Fruit fly (Drosophila melanogaster): ENCODE results near the gene Sfp26Ad.

dm6 chr2L:5946728-5947127 is 3.6 kb upstream of the Sfp26Ad start:
- TF ChIP-seq CG17806 (tag; optimal IDR thresholded peaks at IDR 0.05), result no peak
- TF ChIP-seq Snoo (tag; optimal IDR thresholded peaks at IDR 0.05), result no peak
- no peak for TF ChIP-seq CG13204 (GFP tag; optimal IDR thresholded peaks at IDR 0.05)
- no peak for TF ChIP-seq CG8301 (tag; optimal IDR thresholded peaks at IDR 0.05)
- no peak for TF ChIP-seq fd96Ca (GFP tag; IDR thresholded peaks at IDR 0.05)
- no peak for TF ChIP-seq Pif1A (GFP tag; optimal IDR thresholded peaks at IDR 0.05)
- no peak for TF ChIP-seq EcR (GFP tag; optimal IDR thresholded peaks at IDR 0.05)
- no peak for TF ChIP-seq CG14655 (GFP tag; optimal IDR thresholded peaks at IDR 0.05)
- TF ChIP-seq CG32121 (GFP tag; IDR thresholded peaks at IDR 0.05), result no peak
- no peak for TF ChIP-seq gl (tag; optimal IDR thresholded peaks at IDR 0.05)
- TF ChIP-seq D1 (tag; optimal IDR thresholded peaks at IDR 0.05), result no peak
- no peak for TF ChIP-seq CG15710 (tag; optimal IDR thresholded peaks at IDR 0.05)
- TF ChIP-seq rn (GFP tag; IDR thresholded peaks at IDR 0.05), result no peak
